Fruit fly (Drosophila melanogaster) whole organism, prepupa: Measurements from ENCODE around the gene betaTub85D.

Source experiments
- Blimp-1 ChIP-seq: fragments of 200-800 bp; sonication (Bioruptor generic); optimal IDR thresholded peaks from 3 replicates; lab custom pipeline; 2017; ENCODE audit warnings: missing biosample characterization, missing genetic modification characterization, mild to moderate bottlenecking, moderate library complexity, missing genetic modification reagents
- CG10631 ChIP-seq: fragments of 200-800 bp; sonication (Bioruptor generic); optimal IDR thresholded peaks from 2 replicates; lab custom pipeline; 2016; ENCODE audit warnings: missing biosample characterization, missing genetic modification characterization
- CG15336 ChIP-seq: fragments of 200-800 bp; sonication (Bioruptor generic); IDR thresholded peaks from 2 replicates; pipeline ENCODE4 v1.3.6; 2022; ENCODE audit warnings: missing biosample characterization, missing genetic modification characterization
- CG1621 ChIP-seq: fragments of 200-800 bp; sonication (Bioruptor generic); optimal IDR thresholded peaks from 3 replicates; lab custom pipeline; 2018; ENCODE audit warnings: missing biosample characterization, mild to moderate bottlenecking, missing genetic modification characterization
- CG3032 ChIP-seq: fragments of 200-800 bp; optimal IDR thresholded peaks from 2 replicates; lab custom pipeline; 2019; ENCODE audit warnings: missing biosample characterization, mild to moderate bottlenecking, missing genetic modification characterization, moderate library complexity
- CG31627 ChIP-seq: fragments of 200-800 bp; sonication (Bioruptor generic); optimal IDR thresholded peaks from 3 replicates; lab custom pipeline; 2016; ENCODE audit warnings: missing biosample characterization, missing genetic modification characterization
- CG32006 ChIP-seq: fragments of 200-800 bp; sonication (Bioruptor generic); optimal IDR thresholded peaks from 3 replicates; lab custom pipeline; 2017; ENCODE audit warnings: missing biosample characterization, mild to moderate bottlenecking, missing genetic modification characterization
- CG34406 ChIP-seq: fragments of 200-800 bp; sonication (Bioruptor generic); optimal IDR thresholded peaks from 3 replicates; lab custom pipeline; 2016; ENCODE audit warnings: missing biosample characterization, missing genetic modification characterization
- CG3919 ChIP-seq: fragments of 200-800 bp; sonication (Bioruptor generic); optimal IDR thresholded peaks from 3 replicates; lab custom pipeline; 2016; ENCODE audit warnings: missing biosample characterization, missing genetic modification characterization
- CG4318 ChIP-seq: fragments of 200-800 bp; sonication (Bioruptor generic); optimal IDR thresholded peaks from 3 replicates; lab custom pipeline; 2017; ENCODE audit warnings: missing biosample characterization, mild to moderate bottlenecking, missing genetic modification characterization
- CG6276 ChIP-seq: fragments of 200-800 bp; sonication (Bioruptor generic); optimal IDR thresholded peaks from 2 replicates; lab custom pipeline; 2017; ENCODE audit warnings: missing biosample characterization, mild to moderate bottlenecking, missing genetic modification characterization
- CG6808 ChIP-seq: fragments of 200-800 bp; sonication (Bioruptor generic); optimal IDR thresholded peaks from 3 replicates; lab custom pipeline; 2017; ENCODE audit warnings: missing biosample characterization, missing genetic modification characterization, mild to moderate bottlenecking, moderate library complexity, missing genetic modification reagents
- CG6854 ChIP-seq: fragments of 200-800 bp; sonication (Bioruptor generic); optimal IDR thresholded peaks from 2 replicates; lab custom pipeline; 2017; ENCODE audit warnings: missing biosample characterization, mild to moderate bottlenecking, missing genetic modification characterization
- CG8119 ChIP-seq: fragments of 200-800 bp; sonication (Bioruptor generic); IDR thresholded peaks from 3 replicates; pipeline ENCODE4 v1.3.6; 2022; ENCODE audit warnings: missing biosample characterization, missing genetic modification characterization
- Eip75B ChIP-seq: fragments of 200-800 bp; sonication (Bioruptor generic); optimal IDR thresholded peaks from 3 replicates; lab custom pipeline; 2016; ENCODE audit warnings: missing biosample characterization, missing genetic modification characterization
- Eip78C ChIP-seq: fragments of 200-800 bp; sonication (Bioruptor generic); peaks from one replicate; lab custom pipeline; 2016; ENCODE audit warnings: missing biosample characterization, missing genetic modification characterization
- Ets21C ChIP-seq: fragments of 200-800 bp; sonication (Bioruptor generic); optimal IDR thresholded peaks from 3 replicates; lab custom pipeline; 2016; ENCODE audit warnings: missing biosample characterization, missing genetic modification characterization
- Ets96B ChIP-seq: fragments of 200-800 bp; optimal IDR thresholded peaks from 2 replicates; lab custom pipeline; 2019; ENCODE audit warnings: missing biosample characterization, mild to moderate bottlenecking, missing genetic modification characterization, moderate library complexity
- Hr38 ChIP-seq: sonication (Bioruptor generic); optimal IDR thresholded peaks from 2 replicates; lab custom pipeline; 2016; ENCODE audit warnings: missing biosample characterization, missing genetic modification characterization
- Met ChIP-seq: fragments of 200-800 bp; sonication (Bioruptor generic); optimal IDR thresholded peaks from 3 replicates; lab custom pipeline; 2016; ENCODE audit warnings: missing biosample characterization, missing genetic modification characterization
- Smox ChIP-seq: fragments of 200-800 bp; sonication (Bioruptor generic); optimal IDR thresholded peaks from 3 replicates; lab custom pipeline; 2016; ENCODE audit warnings: missing biosample characterization, missing genetic modification characterization
- Sox14 ChIP-seq: fragments of 200-800 bp; sonication (Bioruptor generic); optimal IDR thresholded peaks from 3 replicates; lab custom pipeline; 2016; ENCODE audit warnings: missing biosample characterization, missing genetic modification characterization
- Sox15 ChIP-seq: fragments of 200-800 bp; sonication (Bioruptor generic); optimal IDR thresholded peaks from 3 replicates; lab custom pipeline; 2016; ENCODE audit warnings: missing biosample characterization, missing genetic modification characterization
- achi ChIP-seq: fragments of 200-800 bp; sonication (Bioruptor generic); optimal IDR thresholded peaks from 3 replicates; lab custom pipeline; 2016; ENCODE audit warnings: missing biosample characterization, missing genetic modification characterization
- acj6 ChIP-seq: fragments of 200-800 bp; sonication (Bioruptor generic); optimal IDR thresholded peaks from 3 replicates; lab custom pipeline; 2016; ENCODE audit warnings: missing biosample characterization, missing genetic modification characterization
- cyc ChIP-seq: fragments of 200-800 bp; sonication (Bioruptor generic); optimal IDR thresholded peaks from 3 replicates; lab custom pipeline; 2016; ENCODE audit warnings: missing biosample characterization, missing genetic modification characterization
- dac ChIP-seq: fragments of 200-800 bp; sonication (Bioruptor generic); optimal IDR thresholded peaks from 2 replicates; lab custom pipeline; 2017; ENCODE audit warnings: missing biosample characterization, mild to moderate bottlenecking, missing genetic modification characterization
- dsx ChIP-seq: fragments of 200-800 bp; optimal IDR thresholded peaks from 3 replicates; lab custom pipeline; 2019; ENCODE audit warnings: missing biosample characterization, mild to moderate bottlenecking, missing genetic modification characterization, moderate library complexity; ENCODE audit not compliant: poor library complexity, severe bottlenecking
- eg ChIP-seq: fragments of 200-800 bp; sonication (Bioruptor generic); IDR thresholded peaks from 3 replicates; pipeline ENCODE4 v1.3.6; 2022; ENCODE audit warnings: missing biosample characterization, missing genetic modification characterization
- esn ChIP-seq: fragments of 200-800 bp; sonication (Bioruptor generic); optimal IDR thresholded peaks from 2 replicates; lab custom pipeline; 2016; ENCODE audit warnings: missing biosample characterization, mild to moderate bottlenecking, missing genetic modification characterization, moderate library complexity
- fd59A ChIP-seq: fragments of 200-800 bp; sonication (Bioruptor generic); optimal IDR thresholded peaks from 2 replicates; lab custom pipeline; 2017; ENCODE audit warnings: missing biosample characterization, mild to moderate bottlenecking, missing genetic modification characterization, missing genetic modification reagents
- fd85E ChIP-seq: fragments of 200-800 bp; sonication (Bioruptor generic); optimal IDR thresholded peaks from 3 replicates; lab custom pipeline; 2016; ENCODE audit warnings: missing biosample characterization, missing genetic modification characterization
- fkh ChIP-seq: fragments of 200-800 bp; sonication (Bioruptor generic); optimal IDR thresholded peaks from 3 replicates; lab custom pipeline; 2017; ENCODE audit warnings: missing biosample characterization, mild to moderate bottlenecking, missing genetic modification characterization, moderate library complexity
- lz ChIP-seq: fragments of 200-800 bp; sonication (Bioruptor generic); optimal IDR thresholded peaks from 3 replicates; lab custom pipeline; 2016; ENCODE audit warnings: missing biosample characterization, missing genetic modification characterization
- net ChIP-seq: fragments of 200-800 bp; sonication (Bioruptor generic); optimal IDR thresholded peaks from 3 replicates; lab custom pipeline; 2016; ENCODE audit warnings: missing biosample characterization, missing genetic modification characterization
- pdm3 ChIP-seq: fragments of 200-800 bp; sonication (Bioruptor generic); optimal IDR thresholded peaks from 3 replicates; lab custom pipeline; 2016; ENCODE audit warnings: missing biosample characterization, missing genetic modification characterization
- ss ChIP-seq, 2 experiments: fragments of 200-800 bp; sonication (Bioruptor generic); optimal IDR thresholded peaks; 2 replicates in 1 of 2; 3 replicates in 1 of 2; lab custom pipeline; 2017 to 2018; ENCODE audit warnings: mild to moderate bottlenecking in 2 of 2, missing biosample characterization in 2 of 2, missing genetic modification characterization in 2 of 2, moderate library complexity in 1 of 2
- topi ChIP-seq: fragments of 200-800 bp; sonication (Bioruptor generic); optimal IDR thresholded peaks from 3 replicates; lab custom pipeline; 2016; ENCODE audit warnings: missing biosample characterization, missing genetic modification characterization

betaTub85D gene

DNA sequence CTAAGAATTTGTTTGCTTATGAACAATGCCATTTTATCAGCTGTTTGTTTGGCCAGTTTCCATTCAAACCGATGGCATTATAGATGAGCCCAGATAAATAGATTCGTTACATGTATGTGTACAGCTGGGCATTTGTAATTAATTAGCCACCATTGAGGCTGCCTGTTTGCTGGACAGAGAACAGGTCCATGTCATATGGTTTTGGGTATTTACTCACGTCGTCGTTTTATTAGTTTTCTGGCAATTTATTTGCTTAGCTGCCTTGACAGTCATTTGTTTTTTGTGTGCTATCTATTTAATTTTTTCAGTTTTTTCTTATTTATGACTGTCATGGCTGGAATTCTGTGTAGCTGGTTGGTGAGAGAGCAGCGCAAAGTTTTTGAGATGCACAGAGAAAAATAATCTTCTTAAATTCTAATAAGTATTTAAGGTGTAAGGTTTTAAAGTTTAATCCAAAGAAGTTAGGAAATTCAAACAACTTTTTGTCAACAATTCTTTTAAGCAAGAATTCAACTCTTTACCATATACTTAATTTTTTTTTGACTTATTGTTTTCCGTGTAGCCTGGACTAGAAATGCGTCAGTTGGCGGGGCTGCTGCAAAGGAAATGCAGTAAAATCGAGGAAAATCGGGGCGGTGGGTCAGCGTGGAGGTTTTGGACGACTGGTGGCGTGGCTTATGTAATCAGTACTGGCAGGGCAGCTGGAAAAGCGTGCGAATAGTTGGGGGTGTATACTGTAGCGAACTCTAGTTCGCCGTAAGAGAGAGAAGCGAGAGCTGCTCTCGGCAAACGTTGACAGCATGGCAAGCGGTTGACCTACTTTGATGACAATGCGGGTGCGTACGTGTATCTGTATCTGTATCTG, 24.7 kb upstream of the betaTub85D start (continued):
- TF ChIP-seq CG8119 (GFP tag; lab: Robert Waterston, UW) (peak; percentile 87), CG15336 (GFP tag; lab: Robert Waterston, UW) (peak; percentile 93), fd59A (GFP tag; lab: Kevin White, UChicago) (peak; percentile 3), CG31627 (GFP tag; lab: Kevin White, UChicago) (no peak), CG1621 (tag; lab: Kevin White, UChicago) (no peak), cyc (peak; percentile 28), Met (GFP tag; lab: Kevin White, UChicago) (no peak), ss (GFP tag; optimal IDR thresholded peaks at IDR 0.05; lab: Kevin White, UChicago) (no peak), pdm3 (GFP tag; lab: Kevin White, UChicago) (no peak), Ets21C (GFP tag; lab: Kevin White, UChicago) (no peak), CG34406 (GFP tag; lab: Kevin White, UChicago) (peak; percentile 17), Eip75B (GFP tag; lab: Kevin White, UChicago) (peak; percentile 48), Hr38 (GFP tag; lab: Kevin White, UChicago) (no peak), Eip78C (peak; percentile 86)

DNA sequence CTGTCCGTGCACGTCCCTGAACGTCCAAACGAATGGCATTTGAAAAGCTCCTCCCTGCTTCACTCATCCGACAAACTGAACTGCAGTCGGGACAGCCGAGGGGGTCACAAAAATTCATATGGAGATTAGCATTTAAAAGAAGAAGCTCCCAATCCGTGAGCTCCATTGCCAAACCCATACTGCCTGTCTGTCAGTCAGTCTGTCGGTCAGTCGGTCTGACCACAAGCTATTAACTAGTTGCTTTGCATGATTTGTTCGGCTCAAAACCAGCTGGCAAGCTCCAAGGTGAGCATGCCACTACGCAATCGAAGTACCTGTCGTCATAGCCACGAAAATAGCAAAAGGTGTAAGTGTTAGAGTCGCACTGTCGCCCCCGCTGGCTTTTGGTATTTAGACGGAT, 23.7 kb upstream of the betaTub85D start:
- TF ChIP-seq Sox15 (GFP tag; lab: Kevin White, UChicago) (no peak), CG4318 (GFP tag; lab: Kevin White, UChicago) (no peak), lz (no peak), Sox14 (GFP tag; lab: Kevin White, UChicago) (no peak), fd59A (GFP tag; lab: Kevin White, UChicago) (no peak), Met (GFP tag; lab: Kevin White, UChicago) (no peak), CG3032 (tag; lab: Kevin White, UChicago) (no peak), esn (GFP tag; lab: Kevin White, UChicago) (no peak), eg (GFP tag; lab: Robert Waterston, UW) (no peak), CG3919 (GFP tag; lab: Kevin White, UChicago) (no peak), Ets96B (no peak), CG34406 (GFP tag; lab: Kevin White, UChicago) (no peak), cyc (no peak), pdm3 (GFP tag; lab: Kevin White, UChicago) (no peak), acj6 (no peak), ss (GFP tag; optimal IDR thresholded peaks at IDR 0.05; lab: Kevin White, UChicago) (no peak), Blimp-1 (GFP tag; lab: Kevin White, UChicago) (no peak), Smox (GFP tag; lab: Kevin White, UChicago) (no peak)

DNA sequence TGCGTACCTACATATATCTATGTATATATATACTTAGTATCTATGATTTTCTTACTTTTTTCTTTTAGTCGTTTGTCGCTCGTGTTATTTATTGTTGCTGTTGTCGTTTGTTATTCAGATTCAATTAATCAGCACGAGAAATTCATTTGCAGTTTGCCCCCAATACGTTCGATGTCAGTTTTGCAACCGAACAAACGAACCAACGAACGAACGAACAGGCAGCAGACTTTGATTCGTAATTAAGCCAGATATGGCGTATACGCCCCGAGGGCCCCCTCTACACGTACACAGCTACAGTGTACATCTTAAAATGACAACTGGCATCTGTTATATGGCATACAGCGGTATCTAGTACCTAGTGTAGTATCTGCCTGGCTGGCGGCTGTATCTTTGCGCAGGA, 23.2 kb upstream of the betaTub85D start:
- TF ChIP-seq Eip78C (peak; percentile 27), net (GFP tag; lab: Kevin White, UChicago) (no peak), CG32006 (no peak), topi (GFP tag; lab: Kevin White, UChicago) (no peak), dac (GFP tag; lab: Kevin White, UChicago) (no peak), CG6808 (GFP tag; lab: Kevin White, UChicago) (no peak), CG6854 (GFP tag; lab: Kevin White, UChicago) (no peak)

DNA sequence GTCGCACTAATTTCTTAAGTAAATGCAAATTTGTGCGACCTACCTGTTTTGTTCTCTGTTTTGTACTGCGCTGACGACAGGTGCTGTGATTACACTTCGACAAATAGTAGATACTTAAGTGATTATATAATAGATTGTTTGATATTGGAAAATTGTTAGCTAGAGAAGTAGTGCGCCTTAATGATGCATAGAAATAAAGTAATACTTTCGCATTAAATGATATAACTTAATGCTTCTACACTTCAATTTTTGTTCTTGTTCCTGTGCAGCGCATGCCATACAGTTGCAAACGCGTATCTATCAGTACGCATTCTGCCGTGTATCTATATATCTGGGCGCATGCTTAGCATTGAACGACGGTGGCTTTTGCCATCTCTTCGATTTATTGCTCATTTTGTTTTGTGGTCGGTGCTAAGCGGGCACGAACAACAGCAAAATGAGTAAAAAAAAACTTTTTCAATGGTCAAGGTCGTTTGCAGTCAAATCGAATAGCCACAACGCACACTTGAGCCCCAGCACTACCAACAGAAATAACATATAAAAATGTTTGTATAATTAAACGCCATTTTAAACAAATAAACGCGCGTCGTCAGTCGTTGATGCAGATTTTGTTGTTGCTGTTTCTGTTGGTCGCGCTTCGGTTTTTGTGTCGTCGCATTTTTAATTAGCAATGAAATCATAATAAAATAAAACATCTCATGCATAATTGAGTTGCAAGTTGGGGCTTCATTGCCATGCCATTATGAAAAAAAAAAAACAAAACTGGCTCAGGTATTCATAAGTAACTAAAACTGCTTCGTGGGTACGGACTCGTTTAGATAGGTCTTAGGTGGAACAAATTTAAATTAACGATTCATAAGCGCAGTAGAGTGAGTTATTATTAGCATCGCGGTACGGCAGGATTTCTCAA, 20.5 kb upstream of the betaTub85D start:
- TF ChIP-seq dsx (GFP tag; lab: Kevin White, UChicago) (no peak), CG3032 (tag; lab: Kevin White, UChicago) (no peak), CG31627 (GFP tag; lab: Kevin White, UChicago) (no peak), CG15336 (GFP tag; lab: Robert Waterston, UW) (peak; percentile 56), Smox (GFP tag; lab: Kevin White, UChicago) (no peak), eg (GFP tag; lab: Robert Waterston, UW) (0 out of 3 replicates have a peak, but pooled peaks have one; percentile 50), Sox14 (GFP tag; lab: Kevin White, UChicago) (peak; percentile 10), fd85E (GFP tag; lab: Kevin White, UChicago) (no peak), CG10631 (GFP tag; lab: Kevin White, UChicago) (peak; percentile 7), CG3919 (GFP tag; lab: Kevin White, UChicago) (peak; percentile 24), pdm3 (GFP tag; lab: Kevin White, UChicago) (peak; percentile 2), net (GFP tag; lab: Kevin White, UChicago) (peak; percentile 32), Ets21C (GFP tag; lab: Kevin White, UChicago) (no peak), CG6854 (GFP tag; lab: Kevin White, UChicago) (no peak), achi (GFP tag; lab: Kevin White, UChicago) (peak; percentile 33), Ets96B (peak; percentile 7), CG6276 (GFP tag; lab: Kevin White, UChicago) (peak; percentile 26), fkh (GFP tag; lab: Kevin White, UChicago) (peak; percentile 10), Eip75B (GFP tag; lab: Kevin White, UChicago) (no peak), esn (GFP tag; lab: Kevin White, UChicago) (no peak), acj6 (no peak)
